Fruit fly (Drosophila melanogaster) whole organism, embryonic: Measurements from ENCODE around the gene CG31174.

Experiments used
- Antp ChIP-seq: fragments of 200-800 bp; sonication (Bioruptor generic); optimal IDR thresholded peaks from 3 replicates; lab custom pipeline; 2016; ENCODE audit warnings: missing biosample characterization, missing genetic modification characterization
- Atf6 ChIP-seq: fragments of 200-800 bp; sonication (Bioruptor generic); IDR thresholded peaks from 2 replicates; pipeline ENCODE4 v1.3.6; 2022; ENCODE audit warnings: missing biosample characterization, missing genetic modification characterization
- Bgb ChIP-seq: fragments of 200-800 bp; sonication (Bioruptor generic); IDR thresholded peaks from 2 replicates; pipeline ENCODE4 v1.3.6; 2022; ENCODE audit warnings: missing biosample characterization, missing genetic modification characterization; ENCODE audit not compliant: partially characterized antibody
- CG10366 ChIP-seq: fragments of 200-800 bp; sonication (Bioruptor generic); IDR thresholded peaks from 2 replicates; pipeline ENCODE4 v1.3.6; 2022; ENCODE audit warnings: missing biosample characterization, missing genetic modification characterization
- CG10462 ChIP-seq: fragments of 200-800 bp; sonication (Bioruptor generic); optimal IDR thresholded peaks from 2 replicates; lab custom pipeline; 2016; ENCODE audit warnings: missing biosample characterization, missing genetic modification characterization
- CG11456 ChIP-seq: fragments of 200-800 bp; sonication (Bioruptor generic); IDR thresholded peaks from 3 replicates; pipeline ENCODE4 v1.3.6; 2022; ENCODE audit warnings: missing biosample characterization, missing genetic modification characterization
- CG12659 ChIP-seq: fragments of 200-800 bp; sonication (Bioruptor generic); optimal IDR thresholded peaks from 3 replicates; lab custom pipeline; 2017; ENCODE audit warnings: mild to moderate bottlenecking, missing biosample characterization, missing genetic modification reagents, missing genetic modification characterization
- CG14050 ChIP-seq: fragments of 200-800 bp; sonication (Bioruptor generic); IDR thresholded peaks from 3 replicates; pipeline ENCODE4 v1.3.6; 2022; ENCODE audit warnings: missing biosample characterization, missing genetic modification characterization
- CG14441 ChIP-seq: fragments of 200-800 bp; sonication (Bioruptor generic); IDR thresholded peaks from 2 replicates; pipeline ENCODE4 v1.3.6; 2022; ENCODE audit warnings: missing biosample characterization, missing genetic modification characterization
- CG14710 ChIP-seq: fragments of 200-800 bp; sonication (Bioruptor generic); optimal IDR thresholded peaks from 3 replicates; lab custom pipeline; 2019; ENCODE audit warnings: missing biosample characterization, mild to moderate bottlenecking, missing genetic modification characterization, moderate library complexity
- CG17361 ChIP-seq: fragments of 200-800 bp; sonication (Bioruptor generic); IDR thresholded peaks from 3 replicates; pipeline ENCODE4 v1.3.6; 2022; ENCODE audit warnings: missing biosample characterization, missing genetic modification characterization
- CG17829 ChIP-seq: fragments of 200-800 bp; optimal IDR thresholded peaks from 2 replicates; lab custom pipeline; 2019; ENCODE audit warnings: missing biosample characterization, mild to moderate bottlenecking, missing genetic modification characterization, moderate library complexity
- CG18764 ChIP-seq: fragments of 200-800 bp; sonication (Bioruptor generic); optimal IDR thresholded peaks from 3 replicates; lab custom pipeline; 2016; ENCODE audit warnings: missing biosample characterization, missing genetic modification characterization
- CG2202 ChIP-seq: fragments of 200-800 bp; sonication (Bioruptor generic); optimal IDR thresholded peaks from 2 replicates; lab custom pipeline; 2018; ENCODE audit warnings: missing biosample characterization, mild to moderate bottlenecking, missing genetic modification characterization
- CG31224 ChIP-seq: fragments of 200-800 bp; sonication (Bioruptor generic); IDR thresholded peaks from 2 replicates; pipeline ENCODE4 v1.3.6; 2022; ENCODE audit warnings: missing biosample characterization, missing genetic modification characterization
- CG31365 ChIP-seq: fragments of 200-800 bp; sonication (Bioruptor generic); optimal IDR thresholded peaks from 2 replicates; lab custom pipeline; 2018; ENCODE audit warnings: missing biosample characterization, mild to moderate bottlenecking, missing genetic modification characterization
- CG6254 ChIP-seq: fragments of 200-800 bp; sonication (Bioruptor generic); optimal IDR thresholded peaks from 3 replicates; lab custom pipeline; 2017; ENCODE audit warnings: mild to moderate bottlenecking, missing biosample characterization, missing genetic modification reagents, missing genetic modification characterization
- CG7556 ChIP-seq: fragments of 200-800 bp; sonication (Bioruptor generic); optimal IDR thresholded peaks from 2 replicates; lab custom pipeline; 2017; ENCODE audit warnings: missing biosample characterization, mild to moderate bottlenecking, missing genetic modification characterization
- CG7786 ChIP-seq: fragments of 200-800 bp; sonication (Bioruptor generic); optimal IDR thresholded peaks from 2 replicates; lab custom pipeline; 2016; ENCODE audit warnings: missing biosample characterization, missing genetic modification characterization
- CG7963 ChIP-seq: fragments of 200-800 bp; sonication (Bioruptor generic); IDR thresholded peaks from 3 replicates; pipeline ENCODE4 v1.3.6; 2022; ENCODE audit warnings: missing biosample characterization, missing genetic modification characterization; ENCODE audit not compliant: partially characterized antibody
- CG9797 ChIP-seq: fragments of 200-800 bp; sonication (Bioruptor generic); optimal IDR thresholded peaks from 3 replicates; lab custom pipeline; 2018; ENCODE audit warnings: missing biosample characterization, mild to moderate bottlenecking, missing genetic modification characterization
- Dbx ChIP-seq: fragments of 200-800 bp; sonication (Bioruptor generic); IDR thresholded peaks from 3 replicates; pipeline ENCODE4 v1.3.6; 2022; ENCODE audit warnings: missing biosample characterization, missing genetic modification characterization
- E2f2 ChIP-seq: fragments of 200-800 bp; sonication (Bioruptor generic); IDR thresholded peaks from 2 replicates; pipeline ENCODE4 v1.3.6; 2022; ENCODE audit warnings: missing biosample characterization, missing genetic modification characterization
- Elba2 ChIP-seq: fragments of 200-800 bp; sonication (Bioruptor generic); optimal IDR thresholded peaks from 3 replicates; lab custom pipeline; 2016; ENCODE audit warnings: missing biosample characterization, missing genetic modification characterization
- HLHmδ ChIP-seq: fragments of 200-800 bp; sonication (Bioruptor generic); optimal IDR thresholded peaks from 2 replicates; lab custom pipeline; 2018; ENCODE audit warnings: missing biosample characterization, mild to moderate bottlenecking, missing genetic modification characterization, moderate library complexity
- Jarid2 ChIP-seq: fragments of 200-800 bp; sonication (Bioruptor generic); optimal IDR thresholded peaks from 3 replicates; lab custom pipeline; 2017; ENCODE audit warnings: mild to moderate bottlenecking, missing biosample characterization, missing genetic modification reagents, missing genetic modification characterization
- Lim3 ChIP-seq: fragments of 200-800 bp; sonication (Bioruptor generic); IDR thresholded peaks from 2 replicates; pipeline ENCODE4 v1.3.6; 2022; ENCODE audit warnings: missing biosample characterization, missing genetic modification characterization
- Poxn ChIP-seq: fragments of 200-800 bp; sonication (Bioruptor generic); IDR thresholded peaks from 2 replicates; pipeline ENCODE4 v1.3.6; 2022; ENCODE audit warnings: missing biosample characterization, missing genetic modification characterization
- Six4 ChIP-seq: fragments of 200-800 bp; sonication (Bioruptor generic); optimal IDR thresholded peaks from 2 replicates; lab custom pipeline; 2016; ENCODE audit warnings: missing biosample characterization, missing genetic modification characterization
- Sry-β ChIP-seq: fragments of 200-800 bp; sonication (Bioruptor generic); optimal IDR thresholded peaks from 2 replicates; lab custom pipeline; 2018; ENCODE audit warnings: missing biosample characterization, mild to moderate bottlenecking, missing genetic modification characterization, moderate library complexity
- ap ChIP-seq: fragments of 200-800 bp; sonication (Bioruptor generic); IDR thresholded peaks from 2 replicates; pipeline ENCODE4 v1.3.6; 2022; ENCODE audit warnings: missing biosample characterization, missing genetic modification characterization
- br ChIP-seq: fragments of >200 bp; optimal IDR thresholded peaks from 2 replicates; lab custom pipeline; 2017
- cad ChIP-seq: fragments of >200 bp; optimal IDR thresholded peaks from 2 replicates; lab custom pipeline; 2017; ENCODE audit warnings: missing biosample characterization, missing genetic modification characterization
- exex ChIP-seq: fragments of 200-800 bp; sonication (Bioruptor generic); optimal IDR thresholded peaks from 4 replicates; lab custom pipeline; 2018; ENCODE audit warnings: missing biosample characterization, mild to moderate bottlenecking, missing genetic modification characterization, moderate library complexity
- fu2 ChIP-seq: fragments of 200-800 bp; sonication (Bioruptor generic); optimal IDR thresholded peaks from 2 replicates; lab custom pipeline; 2016; ENCODE audit warnings: missing biosample characterization, missing genetic modification characterization
- gfzf ChIP-seq: fragments of 200-800 bp; sonication (Bioruptor generic); optimal IDR thresholded peaks from 2 replicates; lab custom pipeline; 2016; ENCODE audit warnings: missing biosample characterization, mild to moderate bottlenecking, missing genetic modification characterization, moderate library complexity
- ham ChIP-seq: fragments of 200-800 bp; sonication (Bioruptor generic); IDR thresholded peaks from 2 replicates; pipeline ENCODE4 v1.3.6; 2022; ENCODE audit warnings: missing biosample characterization, missing genetic modification characterization
- hbn ChIP-seq: fragments of 200-800 bp; sonication (Bioruptor generic); IDR thresholded peaks from 2 replicates; pipeline ENCODE4 v1.3.6; 2022; ENCODE audit warnings: missing biosample characterization, missing genetic modification characterization; ENCODE audit not compliant: partially characterized antibody
- knrl ChIP-seq: fragments of 200-800 bp; sonication (Bioruptor generic); IDR thresholded peaks from 3 replicates; pipeline ENCODE4 v1.3.6; 2022; ENCODE audit warnings: missing biosample characterization, missing genetic modification characterization; ENCODE audit not compliant: partially characterized antibody
- lmd ChIP-seq: fragments of 200-800 bp; sonication (Bioruptor generic); IDR thresholded peaks from 2 replicates; pipeline ENCODE4 v1.3.6; 2022; ENCODE audit warnings: missing biosample characterization, missing genetic modification characterization
- nom ChIP-seq: fragments of 200-800 bp; sonication (Bioruptor generic); optimal IDR thresholded peaks from 2 replicates; lab custom pipeline; 2017; ENCODE audit warnings: missing biosample characterization, missing genetic modification characterization, mild to moderate bottlenecking, moderate library complexity, missing genetic modification reagents
- org-1 ChIP-seq: fragments of 200-800 bp; sonication (Bioruptor generic); optimal IDR thresholded peaks from 2 replicates; lab custom pipeline; 2017; ENCODE audit warnings: missing biosample characterization, missing genetic modification characterization
- pan ChIP-seq, 4 experiments: fragments of >200 bp in 3 of 4; fragments of 200-800 bp in 1 of 4; sonication (Bioruptor generic) in 1 of 4; optimal IDR thresholded peaks in 3 of 4; IDR thresholded peaks in 1 of 4; 2 replicates each; pipeline versions ENCODE4 v1.3.6 to Lab custom; 2017 to 2022; ENCODE audit warnings: missing biosample characterization in 2 of 4, missing genetic modification characterization in 2 of 4, mixed read lengths in 1 of 4
- sima ChIP-seq: fragments of 200-800 bp; sonication (Bioruptor generic); optimal IDR thresholded peaks from 2 replicates; lab custom pipeline; 2016; ENCODE audit warnings: missing biosample characterization, missing genetic modification characterization
- so ChIP-seq: fragments of 200-800 bp; sonication (Bioruptor generic); IDR thresholded peaks from 3 replicates; pipeline ENCODE4 v1.3.6; 2022; ENCODE audit warnings: missing biosample characterization, missing genetic modification characterization
- trh ChIP-seq: fragments of 200-800 bp; sonication (Bioruptor generic); optimal IDR thresholded peaks from 2 replicates; lab custom pipeline; 2016; ENCODE audit warnings: missing biosample characterization, missing genetic modification characterization
- unc-4 ChIP-seq: fragments of 200-800 bp; sonication (Bioruptor generic); IDR thresholded peaks from 2 replicates; pipeline ENCODE4 v1.3.6; 2022; ENCODE audit warnings: missing biosample characterization, missing genetic modification characterization; ENCODE audit not compliant: partially characterized antibody
- z ChIP-seq: fragments of 200-800 bp; sonication (Bioruptor generic); IDR thresholded peaks from 3 replicates; pipeline ENCODE4 v1.3.6; 2022; ENCODE audit warnings: missing biosample characterization, missing genetic modification characterization
- zfh1 ChIP-seq: fragments of 200-800 bp; sonication (Bioruptor generic); IDR thresholded peaks from 3 replicates; pipeline ENCODE4 v1.3.6; 2022; ENCODE audit warnings: missing biosample characterization, missing genetic modification characterization

CG31174 gene

DNA sequence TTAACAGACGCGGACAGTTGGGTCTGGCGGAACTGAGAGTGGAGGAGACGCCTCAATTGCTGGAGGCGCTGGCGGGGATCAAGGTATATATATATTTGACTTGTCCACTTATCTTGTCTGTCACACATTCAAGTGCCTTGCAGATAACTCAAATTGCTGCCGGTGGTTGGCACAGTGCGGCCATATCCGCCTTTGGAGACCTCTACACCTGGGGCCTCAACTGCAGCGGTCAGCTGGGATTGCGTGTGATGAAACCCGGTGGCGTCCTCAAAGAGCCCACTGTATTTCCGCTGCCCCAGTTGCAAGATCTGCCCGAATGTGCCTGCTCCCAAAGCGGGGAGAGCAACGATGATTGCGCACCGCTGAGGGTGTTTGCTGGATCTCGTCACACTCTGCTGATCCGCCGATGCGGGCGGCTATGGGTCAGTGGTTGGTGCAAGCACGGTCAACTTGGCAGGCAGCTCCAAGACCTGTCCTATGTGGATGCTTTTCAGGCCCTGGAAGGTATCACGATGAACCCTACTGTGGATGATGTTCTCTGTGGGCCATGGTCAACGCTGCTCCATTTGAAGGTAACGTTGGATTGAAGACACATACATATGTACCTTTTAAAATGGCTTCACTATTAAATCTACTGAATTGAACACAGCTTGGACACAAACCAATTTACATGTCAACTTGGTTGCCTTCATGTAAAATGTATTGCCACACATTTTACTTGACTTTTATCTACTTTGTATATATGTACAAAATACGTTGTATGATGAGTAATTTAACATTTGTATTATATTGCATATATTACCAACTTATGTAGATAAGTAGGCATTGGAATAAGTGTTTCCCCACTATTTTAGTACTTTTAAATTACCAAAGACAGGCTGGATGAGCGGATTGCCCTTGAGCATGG is 19.6 kb upstream of the CG31174 start, which contains the start of gene CG43844 (continued):
- TF ChIP-seq knrl (peak; percentile 76), gfzf (GFP tag; lab: Kevin White, UChicago) (no peak), sima (GFP tag; lab: Kevin White, UChicago) (no peak), Six4 (GFP tag; lab: Kevin White, UChicago) (no peak), ap (GFP tag; lab: Robert Waterston, UW) (no peak), Lim3 (no peak), hbn (GFP tag; lab: Robert Waterston, UW) (no peak), CG6254 (GFP tag; lab: Kevin White, UChicago) (no peak), lmd (no peak), Dbx (GFP tag; lab: Robert Waterston, UW) (no peak), CG10462 (no peak), CG12659 (GFP tag; lab: Kevin White, UChicago) (no peak), ham (GFP tag; lab: Robert Waterston, UW) (no peak), CG7963 (GFP tag; lab: Robert Waterston, UW) (peak; percentile 34; the same call in 1 of the 3 replicates), exex (peak; percentile 1), CG14050 (no peak), CG9797 (GFP tag; lab: Kevin White, UChicago) (no peak), cad (GFP tag; lab: Kevin White, UChicago) (no peak), E2f2 (no peak), Antp (GFP tag; lab: Kevin White, UChicago) (no peak), Sry-β (GFP tag; lab: Kevin White, UChicago) (no peak), br (no peak), CG14441 (GFP tag; lab: Robert Waterston, UW) (no peak), nom (GFP tag; lab: Kevin White, UChicago) (no peak), CG31224 (no peak), CG11456 (0 out of 3 replicates have a peak, but pooled peaks have one; percentile 47), trh (GFP tag; lab: Kevin White, UChicago) (no peak), CG7556 (no peak), so (GFP tag; lab: Robert Waterston, UW) (no peak), zfh1 (GFP tag; lab: Robert Waterston, UW) (no peak), Elba2 (no peak), Bgb (GFP tag; lab: Robert Waterston, UW) (peak; percentile 85), z (GFP tag; lab: Robert Waterston, UW) (no peak), CG18764 (GFP tag; lab: Kevin White, UChicago) (no peak), HLHmδ (GFP tag; lab: Kevin White, UChicago) (no peak), CG7786 (GFP tag; lab: Kevin White, UChicago) (no peak), CG2202 (tag; lab: Kevin White, UChicago) (no peak), pan (optimal IDR thresholded peaks at IDR 0.05; lab: Kevin White, UChicago) (no peak), pan (GFP tag; optimal IDR thresholded peaks at IDR 0.05 in 1 of 2, IDR thresholded peaks at IDR 0.05 in 1 of 2) (no peak), org-1 (GFP tag; lab: Kevin White, UChicago) (no peak), CG31365 (tag; lab: Kevin White, UChicago) (no peak), CG14710 (tag; lab: Kevin White, UChicago) (peak; percentile 94), Jarid2 (GFP tag; lab: Kevin White, UChicago) (no peak), Poxn (GFP tag; lab: Robert Waterston, UW) (no peak), unc-4 (GFP tag; lab: Robert Waterston, UW) (0 out of 2 replicates have a peak, but pooled peaks have one; percentile 32), CG17829 (tag; lab: Kevin White, UChicago) (no peak), CG10366 (GFP tag; lab: Robert Waterston, UW) (no peak), fu2 (GFP tag; lab: Kevin White, UChicago) (no peak), CG17361 (GFP tag; lab: Robert Waterston, UW) (no peak), Atf6 (GFP tag; lab: Robert Waterston, UW) (no peak)
